Fruit fly (Drosophila melanogaster) whole organism, embryonic: Measurements from ENCODE around the gene CG2909.

Experiments used
- CG10274 ChIP-seq: fragments of 200-800 bp; sonication (Bioruptor generic); optimal IDR thresholded peaks from 3 replicates; lab custom pipeline; 2017; ENCODE audit warnings: missing biosample characterization, mild to moderate bottlenecking, missing genetic modification characterization
- CG10366 ChIP-seq: fragments of 200-800 bp; sonication (Bioruptor generic); IDR thresholded peaks from 2 replicates; pipeline ENCODE4 v1.3.6; 2022; ENCODE audit warnings: missing biosample characterization, missing genetic modification characterization
- CG12219 ChIP-seq: fragments of 200-800 bp; sonication (Bioruptor generic); optimal IDR thresholded peaks from 3 replicates; lab custom pipeline; 2018; ENCODE audit warnings: missing biosample characterization, mild to moderate bottlenecking, missing genetic modification characterization
- CG17802 ChIP-seq: fragments of 200-800 bp; sonication (Bioruptor generic); optimal IDR thresholded peaks from 2 replicates; lab custom pipeline; 2018; ENCODE audit warnings: missing biosample characterization, mild to moderate bottlenecking, missing genetic modification characterization, moderate library complexity
- CG18262 ChIP-seq: fragments of 200-800 bp; optimal IDR thresholded peaks from 3 replicates; lab custom pipeline; 2019; ENCODE audit warnings: missing biosample characterization, mild to moderate bottlenecking, missing genetic modification characterization, moderate library complexity
- CG18619 ChIP-seq: fragments of 200-800 bp; sonication (Bioruptor generic); optimal IDR thresholded peaks from 3 replicates; lab custom pipeline; 2017; ENCODE audit warnings: missing biosample characterization, mild to moderate bottlenecking, missing genetic modification characterization
- CG31224 ChIP-seq: fragments of 200-800 bp; sonication (Bioruptor generic); IDR thresholded peaks from 2 replicates; pipeline ENCODE4 v1.3.6; 2022; ENCODE audit warnings: missing biosample characterization, missing genetic modification characterization
- CG3281 ChIP-seq: fragments of 200-800 bp; sonication (Bioruptor generic); optimal IDR thresholded peaks from 3 replicates; lab custom pipeline; 2017; ENCODE audit warnings: missing biosample characterization, mild to moderate bottlenecking, missing genetic modification characterization
- CG4360 ChIP-seq: fragments of 200-800 bp; sonication (Bioruptor generic); IDR thresholded peaks from 2 replicates; pipeline ENCODE4 v1.3.6; 2022; ENCODE audit warnings: missing biosample characterization, missing genetic modification characterization
- CG6765 ChIP-seq: fragments of 200-800 bp; sonication (Bioruptor generic); optimal IDR thresholded peaks from 3 replicates; lab custom pipeline; 2017; ENCODE audit warnings: missing biosample characterization, mild to moderate bottlenecking, missing genetic modification characterization
- CG7271 ChIP-seq: fragments of 200-800 bp; sonication (Bioruptor generic); optimal IDR thresholded peaks from 2 replicates; lab custom pipeline; 2018; ENCODE audit warnings: missing biosample characterization, mild to moderate bottlenecking, missing genetic modification characterization, moderate library complexity
- CG7372 ChIP-seq: fragments of 200-800 bp; sonication (Bioruptor generic); IDR thresholded peaks from 2 replicates; pipeline ENCODE4 v1.3.6; 2022; ENCODE audit warnings: missing biosample characterization, missing genetic modification characterization
- CG9215 ChIP-seq: fragments of 200-800 bp; sonication (Bioruptor generic); IDR thresholded peaks from 2 replicates; pipeline ENCODE4 v1.3.6; 2022; ENCODE audit warnings: missing biosample characterization, missing genetic modification characterization
- CG9437 ChIP-seq: fragments of 200-800 bp; sonication (Bioruptor generic); optimal IDR thresholded peaks from 2 replicates; lab custom pipeline; 2018; ENCODE audit warnings: missing biosample characterization, mild to moderate bottlenecking, missing genetic modification characterization
- CHES-1-like ChIP-seq: fragments of 200-800 bp; sonication (Bioruptor generic); optimal IDR thresholded peaks from 2 replicates; lab custom pipeline; 2016; ENCODE audit warnings: missing biosample characterization, missing genetic modification characterization
- Dll ChIP-seq: fragments of 200-800 bp; sonication (Bioruptor generic); IDR thresholded peaks from 4 replicates; pipeline ENCODE4 v1.3.6; 2022; ENCODE audit warnings: missing biosample characterization, missing genetic modification characterization; ENCODE audit not compliant: partially characterized antibody
- Elba2 ChIP-seq: fragments of 200-800 bp; sonication (Bioruptor generic); optimal IDR thresholded peaks from 3 replicates; lab custom pipeline; 2016; ENCODE audit warnings: missing biosample characterization, missing genetic modification characterization
- MBD-R2 ChIP-seq: fragments of 200-800 bp; sonication (Bioruptor generic); IDR thresholded peaks from 2 replicates; pipeline ENCODE4 v1.3.6; 2022; ENCODE audit warnings: missing biosample characterization, missing genetic modification characterization
- NC2α ChIP-seq: fragments of 200-800 bp; sonication (Bioruptor generic); optimal IDR thresholded peaks from 2 replicates; lab custom pipeline; 2016; ENCODE audit warnings: missing biosample characterization, missing genetic modification characterization
- NK7.1 ChIP-seq: fragments of 200-800 bp; sonication (Bioruptor generic); optimal IDR thresholded peaks from 3 replicates; lab custom pipeline; 2016; ENCODE audit warnings: missing biosample characterization, missing genetic modification characterization
- Nf-YA ChIP-seq: fragments of 200-800 bp; sonication (Bioruptor generic); IDR thresholded peaks from 2 replicates; pipeline ENCODE4 v1.3.6; 2022; ENCODE audit warnings: missing biosample characterization, missing genetic modification characterization
- Sox100B ChIP-seq: fragments of 200-800 bp; sonication (Bioruptor generic); optimal IDR thresholded peaks from 3 replicates; lab custom pipeline; 2018; ENCODE audit warnings: missing biosample characterization, mild to moderate bottlenecking, missing genetic modification characterization
- Taf1 ChIP-seq: fragments of 200-800 bp; sonication (Bioruptor generic); IDR thresholded peaks from 2 replicates; pipeline ENCODE4 v1.3.6; 2022; ENCODE audit warnings: missing biosample characterization, missing genetic modification characterization
- bowl ChIP-seq: fragments of 200-800 bp; sonication (Bioruptor generic); IDR thresholded peaks from 2 replicates; pipeline ENCODE4 v1.3.6; 2022; ENCODE audit warnings: missing biosample characterization, missing genetic modification characterization
- crc ChIP-seq: fragments of 200-800 bp; sonication (Bioruptor generic); optimal IDR thresholded peaks from 2 replicates; lab custom pipeline; 2016; ENCODE audit warnings: missing biosample characterization, missing genetic modification characterization
- crp ChIP-seq, 2 experiments: fragments of 200-800 bp; sonication (Bioruptor generic); optimal IDR thresholded peaks; 2 replicates in 1 of 2; 3 replicates in 1 of 2; lab custom pipeline; 2017; ENCODE audit warnings: missing biosample characterization in 2 of 2, missing genetic modification characterization in 2 of 2, mild to moderate bottlenecking in 1 of 2, moderate library complexity in 1 of 2
- danr ChIP-seq: fragments of 200-800 bp; sonication (Bioruptor generic); IDR thresholded peaks from 2 replicates; pipeline ENCODE4 v1.3.6; 2022; ENCODE audit warnings: missing biosample characterization, missing genetic modification characterization
- dysf ChIP-seq: fragments of 200-800 bp; sonication (Bioruptor generic); IDR thresholded peaks from 3 replicates; pipeline ENCODE4 v1.3.6; 2022; ENCODE audit warnings: missing biosample characterization, missing genetic modification characterization
- esg ChIP-seq: fragments of 200-800 bp; sonication (Bioruptor generic); conservative IDR thresholded peaks from 2 replicates; pipeline ENCODE4 v1.3.6; 2022; ENCODE audit warnings: missing biosample characterization, missing genetic modification characterization
- eve ChIP-seq, 2 experiments: fragments of >200 bp; optimal IDR thresholded peaks; 2 replicates each; lab custom pipeline; 2017; ENCODE audit warnings: missing biosample characterization in 2 of 2, missing genetic modification characterization in 2 of 2
- fu2 ChIP-seq: fragments of 200-800 bp; sonication (Bioruptor generic); optimal IDR thresholded peaks from 2 replicates; lab custom pipeline; 2016; ENCODE audit warnings: missing biosample characterization, missing genetic modification characterization
- gro ChIP-seq: fragments of 200-800 bp; sonication (Bioruptor generic); optimal IDR thresholded peaks from 2 replicates; lab custom pipeline; 2016; ENCODE audit warnings: missing biosample characterization, missing genetic modification characterization
- hb ChIP-seq: fragments of 200-800 bp; sonication (Bioruptor generic); IDR thresholded peaks from 3 replicates; pipeline ENCODE4 v1.3.6; 2022; ENCODE audit warnings: missing biosample characterization, missing genetic modification characterization; ENCODE audit not compliant: partially characterized antibody
- her ChIP-seq: fragments of 200-800 bp; sonication (Bioruptor generic); optimal IDR thresholded peaks from 2 replicates; lab custom pipeline; 2016; ENCODE audit warnings: missing biosample characterization, missing genetic modification characterization
- hkb ChIP-seq, 2 experiments: fragments of 200-800 bp in 1 of 2; fragments of >200 bp in 1 of 2; sonication (Bioruptor generic) in 1 of 2; IDR thresholded peaks in 1 of 2; optimal IDR thresholded peaks in 1 of 2; 2 replicates each; pipeline versions ENCODE4 v1.3.6 to Lab custom; 2017 to 2022; ENCODE audit warnings: missing biosample characterization in 1 of 2, missing genetic modification characterization in 1 of 2
- knrl ChIP-seq: fragments of 200-800 bp; sonication (Bioruptor generic); IDR thresholded peaks from 3 replicates; pipeline ENCODE4 v1.3.6; 2022; ENCODE audit warnings: missing biosample characterization, missing genetic modification characterization; ENCODE audit not compliant: partially characterized antibody
- lov ChIP-seq, 2 experiments: fragments of 200-800 bp in 1 of 2; fragments of >200 bp in 1 of 2; sonication (Bioruptor generic) in 1 of 2; IDR thresholded peaks in 1 of 2; optimal IDR thresholded peaks in 1 of 2; 2 replicates in 1 of 2; 3 replicates in 1 of 2; pipeline versions ENCODE4 v1.3.6 to Lab custom; 2017 to 2022; ENCODE audit warnings: missing biosample characterization in 1 of 2, missing genetic modification characterization in 1 of 2
- pros ChIP-seq: fragments of 200-800 bp; sonication (Bioruptor generic); optimal IDR thresholded peaks from 3 replicates; lab custom pipeline; 2019; ENCODE audit warnings: missing biosample characterization, mild to moderate bottlenecking, missing genetic modification characterization, moderate library complexity
- ro ChIP-seq: fragments of 200-800 bp; sonication (Bioruptor generic); IDR thresholded peaks from 2 replicates; pipeline ENCODE4 v1.3.6; 2022; ENCODE audit warnings: missing biosample characterization, missing genetic modification characterization
- sens ChIP-seq: fragments of 200-800 bp; sonication (Bioruptor generic); peaks from one replicate; lab custom pipeline; 2016; ENCODE audit warnings: missing biosample characterization, missing genetic modification characterization
- so ChIP-seq: fragments of 200-800 bp; sonication (Bioruptor generic); IDR thresholded peaks from 3 replicates; pipeline ENCODE4 v1.3.6; 2022; ENCODE audit warnings: missing biosample characterization, missing genetic modification characterization
- stwl ChIP-seq: fragments of 200-800 bp; sonication (Bioruptor generic); optimal IDR thresholded peaks from 3 replicates; lab custom pipeline; 2018; ENCODE audit warnings: missing biosample characterization, mild to moderate bottlenecking, missing genetic modification characterization, moderate library complexity
- tio ChIP-seq: fragments of 200-800 bp; sonication (Bioruptor generic); optimal IDR thresholded peaks from 2 replicates; lab custom pipeline; 2017; ENCODE audit warnings: missing biosample characterization, missing genetic modification characterization, inconsistent platforms
- tup ChIP-seq: fragments of 200-800 bp; sonication (Bioruptor generic); optimal IDR thresholded peaks from 2 replicates; lab custom pipeline; 2016; ENCODE audit warnings: missing biosample characterization, mild to moderate bottlenecking, missing genetic modification characterization, moderate library complexity
- vnd ChIP-seq: fragments of 200-800 bp; sonication (Bioruptor generic); IDR thresholded peaks from 3 replicates; pipeline ENCODE4 v1.3.6; 2022; ENCODE audit warnings: missing biosample characterization, missing genetic modification characterization; ENCODE audit not compliant: partially characterized antibody
- zen2 ChIP-seq: fragments of 200-800 bp; sonication (Bioruptor generic); IDR thresholded peaks from 3 replicates; pipeline ENCODE4 v1.3.6; 2022; ENCODE audit warnings: missing biosample characterization, missing genetic modification characterization; ENCODE audit not compliant: partially characterized antibody

Gene CG2909

dm6 chrX:10365748-10366415, 39.6 kb downstream of the CG2909 start (continued):
- TF ChIP-seq CG7271 = no peak
- no peak for TF ChIP-seq NC2α (GFP tag; lab: Kevin White, UChicago)
- TF ChIP-seq fu2 (GFP tag; lab: Kevin White, UChicago) = no peak
- no peak for TF ChIP-seq danr (GFP tag; lab: Robert Waterston, UW)
- peak; percentile 74 for TF ChIP-seq pros
- peak; percentile 82 for TF ChIP-seq sens (GFP tag; lab: Kevin White, UChicago)
- peak; percentile 87 for TF ChIP-seq zen2 (GFP tag; lab: Robert Waterston, UW)
- peak; percentile 92 for TF ChIP-seq Dll (GFP tag; lab: Robert Waterston, UW)
- TF ChIP-seq MBD-R2 (GFP tag; lab: Robert Waterston, UW) = peak; percentile 36
- TF ChIP-seq hb (GFP tag; lab: Robert Waterston, UW) = peak; percentile 96
- TF ChIP-seq crp (GFP tag; optimal IDR thresholded peaks at IDR 0.05; lab: Kevin White, UChicago) = no peak
- no peak for TF ChIP-seq ro (GFP tag; lab: Robert Waterston, UW)
- TF ChIP-seq her (GFP tag; lab: Kevin White, UChicago) = no peak
- TF ChIP-seq Nf-YA (GFP tag; lab: Robert Waterston, UW) = no peak
- TF ChIP-seq CG4360 (GFP tag; lab: Robert Waterston, UW) = no peak
- TF ChIP-seq CG3281 (GFP tag; lab: Kevin White, UChicago) = peak; percentile 24
- no peak for TF ChIP-seq so (GFP tag; lab: Robert Waterston, UW)
- no peak for TF ChIP-seq tio (GFP tag; lab: Kevin White, UChicago)
- peak; percentile 83 for TF ChIP-seq knrl (GFP tag; lab: Robert Waterston, UW)
- no peak for TF ChIP-seq CG18262 (tag; lab: Kevin White, UChicago)
- TF ChIP-seq CG6765 (GFP tag; lab: Kevin White, UChicago) = peak; percentile 36
- TF ChIP-seq CG12219 (GFP tag; lab: Kevin White, UChicago) = no peak
- TF ChIP-seq CG31224 (GFP tag; lab: Robert Waterston, UW) = no peak
- TF ChIP-seq dysf (GFP tag; lab: Robert Waterston, UW) = no peak
- no peak for TF ChIP-seq tup (GFP tag; lab: Kevin White, UChicago)
- no peak for TF ChIP-seq Sox100B
- no peak for TF ChIP-seq eve (GFP tag; optimal IDR thresholded peaks at IDR 0.05; lab: Kevin White, UChicago)
- peak; percentile 33 for TF ChIP-seq gro
- no peak for TF ChIP-seq CG18619
- no peak for TF ChIP-seq NK7.1 (GFP tag; lab: Kevin White, UChicago)
- TF ChIP-seq CHES-1-like (GFP tag; lab: Kevin White, UChicago) = no peak
- peak; percentile 93 for TF ChIP-seq vnd (GFP tag; lab: Robert Waterston, UW)
- TF ChIP-seq CG9437 (GFP tag; lab: Kevin White, UChicago) = no peak
- no peak for TF ChIP-seq lov (optimal IDR thresholded peaks at IDR 0.05; lab: Kevin White, UChicago)
- TF ChIP-seq lov (GFP tag; IDR thresholded peaks at IDR 0.05; lab: Robert Waterston, UW) = no peak
- TF ChIP-seq stwl (tag; lab: Kevin White, UChicago) = peak; percentile 76
- TF ChIP-seq CG17802 (tag; lab: Kevin White, UChicago) = no peak
- TF ChIP-seq CG7372 (GFP tag; lab: Robert Waterston, UW) = no peak
- TF ChIP-seq crc (GFP tag; lab: Kevin White, UChicago) = peak; percentile 10
- TF ChIP-seq CG10274 (GFP tag; lab: Kevin White, UChicago) = no peak
- TF ChIP-seq bowl (GFP tag; lab: Robert Waterston, UW) = no peak
- TF ChIP-seq CG9215 (GFP tag; lab: Robert Waterston, UW) = no peak
- no peak for TF ChIP-seq hkb (optimal IDR thresholded peaks at IDR 0.05; lab: Kevin White, UChicago)
- TF ChIP-seq hkb (GFP tag; IDR thresholded peaks at IDR 0.05; lab: Robert Waterston, UW) = no peak
- no peak for TF ChIP-seq Taf1 (GFP tag; lab: Robert Waterston, UW)
- no peak for TF ChIP-seq CG10366
- TF ChIP-seq Elba2 = peak; percentile 17
- no peak for TF ChIP-seq esg
- TF ChIP-seq, all 482 proteins: peak for 141
